Worm (Caenorhabditis elegans): Measurements from ENCODE around the gene C14B1.12.

- TF ChIP-seq gei-8 (GFP tag; optimal IDR thresholded peaks at IDR 0.05) (no peak), nhr-28 (tag; optimal IDR thresholded peaks at IDR 0.05) (no peak), pqm-1 (tag; optimal IDR thresholded peaks at IDR 0.05) (no peak), daf-19 (GFP tag; conservative IDR thresholded peaks at IDR 0.05) (no peak), cey-2 (tag; optimal IDR thresholded peaks at IDR 0.05; ENCODE audit: borderline replicate concordance, insufficient read depth) (no peak), snpc-4 (tag; optimal IDR thresholded peaks at IDR 0.05) (no peak), lim-7 (GFP tag; IDR thresholded peaks at IDR 0.05) (no peak), F44E2.7 (GFP tag; IDR thresholded peaks at IDR 0.05) (no peak)
Observed at ce11 chrIII:3734990-3735389, 10.2 kb upstream of the C14B1.12 start, which contains the start of gene evl-18.

Measured in whole organism, L4 larva.